Fruit fly (Drosophila melanogaster) whole organism, embryonic: Measurements from ENCODE around the gene Trim9.
A peak's percentile ranks its signal among the peaks of the same experiment; 100 is the strongest.

Experiments
- CG10267 ChIP-seq: fragments of 200-800 bp; sonication (Bioruptor generic); optimal IDR thresholded peaks from 2 replicates; lab custom pipeline; 2018; ENCODE audit warnings: missing biosample characterization, mild to moderate bottlenecking, missing genetic modification characterization, moderate library complexity
- CG10979 ChIP-seq: fragments of 200-800 bp; sonication (Bioruptor generic); optimal IDR thresholded peaks from 2 replicates; lab custom pipeline; 2018; ENCODE audit warnings: missing biosample characterization, mild to moderate bottlenecking, missing genetic modification characterization, moderate library complexity
- CG11723 ChIP-seq: fragments of 200-800 bp; sonication (Bioruptor generic); optimal IDR thresholded peaks from 2 replicates; lab custom pipeline; 2017; ENCODE audit warnings: missing biosample characterization, mild to moderate bottlenecking, missing genetic modification characterization
- CG12155 ChIP-seq: fragments of 200-800 bp; sonication (Bioruptor generic); optimal IDR thresholded peaks from 3 replicates; lab custom pipeline; 2016; ENCODE audit warnings: missing biosample characterization, missing genetic modification characterization
- CG12219 ChIP-seq: fragments of 200-800 bp; sonication (Bioruptor generic); optimal IDR thresholded peaks from 3 replicates; lab custom pipeline; 2018; ENCODE audit warnings: missing biosample characterization, mild to moderate bottlenecking, missing genetic modification characterization
- CG1529 ChIP-seq: fragments of 200-800 bp; sonication (Bioruptor generic); optimal IDR thresholded peaks from 3 replicates; lab custom pipeline; 2018; ENCODE audit warnings: missing biosample characterization, missing genetic modification characterization
- CG15601 ChIP-seq: fragments of 200-800 bp; sonication (Bioruptor generic); optimal IDR thresholded peaks from 3 replicates; lab custom pipeline; 2019; ENCODE audit warnings: missing biosample characterization, mild to moderate bottlenecking, missing genetic modification characterization, moderate library complexity
- CG17802 ChIP-seq: fragments of 200-800 bp; sonication (Bioruptor generic); optimal IDR thresholded peaks from 2 replicates; lab custom pipeline; 2018; ENCODE audit warnings: missing biosample characterization, mild to moderate bottlenecking, missing genetic modification characterization, moderate library complexity
- CG1832 ChIP-seq: fragments of 200-800 bp; sonication (Bioruptor generic); optimal IDR thresholded peaks from 2 replicates; lab custom pipeline; 2017; ENCODE audit warnings: missing biosample characterization, mild to moderate bottlenecking, missing genetic modification characterization, inconsistent platforms
- CG18476 ChIP-seq: fragments of 200-800 bp; sonication (Bioruptor generic); optimal IDR thresholded peaks from 2 replicates; lab custom pipeline; 2016; ENCODE audit warnings: missing biosample characterization, mild to moderate bottlenecking, missing genetic modification characterization
- CG30020 ChIP-seq: fragments of 200-800 bp; optimal IDR thresholded peaks from 2 replicates; lab custom pipeline; 2019; ENCODE audit warnings: missing biosample characterization, mild to moderate bottlenecking, missing genetic modification characterization, moderate library complexity
- CG4730 ChIP-seq: fragments of 200-800 bp; sonication (Bioruptor generic); IDR thresholded peaks from 2 replicates; pipeline ENCODE4 v1.3.6; 2022; ENCODE audit warnings: missing biosample characterization, missing genetic modification characterization
- CG6254 ChIP-seq: fragments of 200-800 bp; sonication (Bioruptor generic); optimal IDR thresholded peaks from 3 replicates; lab custom pipeline; 2017; ENCODE audit warnings: mild to moderate bottlenecking, missing biosample characterization, missing genetic modification reagents, missing genetic modification characterization
- CG7271 ChIP-seq: fragments of 200-800 bp; sonication (Bioruptor generic); optimal IDR thresholded peaks from 2 replicates; lab custom pipeline; 2018; ENCODE audit warnings: missing biosample characterization, mild to moderate bottlenecking, missing genetic modification characterization, moderate library complexity
- CG7745 ChIP-seq: fragments of 200-800 bp; sonication (Bioruptor generic); optimal IDR thresholded peaks from 2 replicates; lab custom pipeline; 2018; ENCODE audit warnings: missing biosample characterization, mild to moderate bottlenecking, missing genetic modification characterization, moderate library complexity
- CG8388 ChIP-seq: fragments of 200-800 bp; sonication (Bioruptor generic); optimal IDR thresholded peaks from 2 replicates; lab custom pipeline; 2019; ENCODE audit warnings: missing biosample characterization, mild to moderate bottlenecking, missing genetic modification characterization, moderate library complexity
- CG9727 ChIP-seq: fragments of 200-800 bp; sonication (Bioruptor generic); optimal IDR thresholded peaks from 3 replicates; lab custom pipeline; 2017; ENCODE audit warnings: missing biosample characterization, mild to moderate bottlenecking, missing genetic modification characterization
- CTCF ChIP-seq: fragments of 200-800 bp; sonication (Bioruptor generic); optimal IDR thresholded peaks from 2 replicates; lab custom pipeline; 2017; ENCODE audit warnings: missing biosample characterization, mild to moderate bottlenecking, missing genetic modification characterization, moderate library complexity
- Camta ChIP-seq: fragments of 200-800 bp; sonication (Bioruptor generic); optimal IDR thresholded peaks from 2 replicates; lab custom pipeline; 2016; ENCODE audit warnings: missing biosample characterization, missing genetic modification characterization
- Dad ChIP-seq: fragments of 200-800 bp; sonication (Bioruptor generic); optimal IDR thresholded peaks from 3 replicates; lab custom pipeline; 2016; ENCODE audit warnings: missing biosample characterization, missing genetic modification characterization
- Ets65A ChIP-seq: fragments of 200-800 bp; sonication (Bioruptor generic); peaks from one replicate; lab custom pipeline; 2016; ENCODE audit warnings: missing biosample characterization, missing genetic modification characterization
- H15 ChIP-seq: fragments of 200-800 bp; sonication (Bioruptor generic); IDR thresholded peaks from 3 replicates; pipeline ENCODE4 v1.3.6; 2022; ENCODE audit warnings: missing biosample characterization, missing genetic modification characterization
- Hand ChIP-seq: fragments of 200-800 bp; sonication (Bioruptor generic); optimal IDR thresholded peaks from 2 replicates; lab custom pipeline; 2017; ENCODE audit warnings: mild to moderate bottlenecking, missing biosample characterization, missing genetic modification reagents, missing genetic modification characterization
- Hmr ChIP-seq: fragments of 200-800 bp; sonication (Bioruptor generic); optimal IDR thresholded peaks from 3 replicates; lab custom pipeline; 2017; ENCODE audit warnings: mild to moderate bottlenecking, missing biosample characterization, missing genetic modification reagents, missing genetic modification characterization
- Mrtf ChIP-seq: fragments of 200-800 bp; sonication (Bioruptor generic); IDR thresholded peaks from 3 replicates; pipeline ENCODE4 v1.3.6; 2022; ENCODE audit warnings: missing biosample characterization, missing genetic modification characterization
- NfI ChIP-seq: fragments of 200-800 bp; sonication (Bioruptor generic); optimal IDR thresholded peaks from 3 replicates; lab custom pipeline; 2018; ENCODE audit warnings: missing biosample characterization, mild to moderate bottlenecking, missing genetic modification characterization, moderate library complexity
- PHDP ChIP-seq: fragments of 200-800 bp; sonication (Bioruptor generic); optimal IDR thresholded peaks from 3 replicates; lab custom pipeline; 2018; ENCODE audit warnings: missing biosample characterization, mild to moderate bottlenecking, missing genetic modification characterization, moderate library complexity
- Rfx ChIP-seq: fragments of 200-800 bp; sonication (Bioruptor generic); IDR thresholded peaks from 2 replicates; pipeline ENCODE4 v1.3.6; 2022; ENCODE audit warnings: missing biosample characterization, missing genetic modification characterization
- Scr ChIP-seq: fragments of 200-800 bp; sonication (Bioruptor generic); IDR thresholded peaks from 2 replicates; pipeline ENCODE4 v1.3.6; 2022; ENCODE audit warnings: missing biosample characterization, missing genetic modification characterization; ENCODE audit not compliant: partially characterized antibody
- Side ChIP-seq: fragments of 200-800 bp; sonication (Bioruptor generic); optimal IDR thresholded peaks from 2 replicates; lab custom pipeline; 2016; ENCODE audit warnings: missing biosample characterization, missing genetic modification characterization
- Sox100B ChIP-seq: fragments of 200-800 bp; sonication (Bioruptor generic); optimal IDR thresholded peaks from 3 replicates; lab custom pipeline; 2018; ENCODE audit warnings: missing biosample characterization, mild to moderate bottlenecking, missing genetic modification characterization
- ato ChIP-seq: fragments of 200-800 bp; sonication (Bioruptor generic); IDR thresholded peaks from 2 replicates; pipeline ENCODE4 v1.3.6; 2022; ENCODE audit warnings: missing biosample characterization, missing genetic modification characterization; ENCODE audit not compliant: partially characterized antibody
- cato ChIP-seq: fragments of 200-800 bp; sonication (Bioruptor generic); optimal IDR thresholded peaks from 2 replicates; lab custom pipeline; 2016; ENCODE audit warnings: missing biosample characterization, missing genetic modification characterization, borderline replicate concordance
- chm ChIP-seq: fragments of 200-800 bp; sonication (Bioruptor generic); IDR thresholded peaks from 2 replicates; pipeline ENCODE4 v1.3.6; 2022; ENCODE audit warnings: missing biosample characterization, missing genetic modification characterization
- danr ChIP-seq: fragments of 200-800 bp; sonication (Bioruptor generic); IDR thresholded peaks from 2 replicates; pipeline ENCODE4 v1.3.6; 2022; ENCODE audit warnings: missing biosample characterization, missing genetic modification characterization
- dpn ChIP-seq, 2 experiments: fragments of 200-800 bp; sonication (Bioruptor generic); optimal IDR thresholded peaks; 3 replicates each; lab custom pipeline; 2016; ENCODE audit warnings: missing biosample characterization in 2 of 2, missing genetic modification characterization in 2 of 2
- dysf ChIP-seq: fragments of 200-800 bp; sonication (Bioruptor generic); IDR thresholded peaks from 3 replicates; pipeline ENCODE4 v1.3.6; 2022; ENCODE audit warnings: missing biosample characterization, missing genetic modification characterization
- gce ChIP-seq: fragments of 200-800 bp; sonication (Bioruptor generic); IDR thresholded peaks from 3 replicates; pipeline ENCODE4 v1.3.6; 2022; ENCODE audit warnings: missing biosample characterization, missing genetic modification characterization
- hkb ChIP-seq, 2 experiments: fragments of 200-800 bp in 1 of 2; fragments of >200 bp in 1 of 2; sonication (Bioruptor generic) in 1 of 2; IDR thresholded peaks in 1 of 2; optimal IDR thresholded peaks in 1 of 2; 2 replicates each; pipeline versions ENCODE4 v1.3.6 to Lab custom; 2017 to 2022; ENCODE audit warnings: missing biosample characterization in 1 of 2, missing genetic modification characterization in 1 of 2
- lbe ChIP-seq: fragments of 200-800 bp; sonication (Bioruptor generic); optimal IDR thresholded peaks from 2 replicates; lab custom pipeline; 2016; ENCODE audit warnings: missing biosample characterization, mild to moderate bottlenecking, missing genetic modification characterization
- lov ChIP-seq, 2 experiments: fragments of 200-800 bp in 1 of 2; fragments of >200 bp in 1 of 2; sonication (Bioruptor generic) in 1 of 2; IDR thresholded peaks in 1 of 2; optimal IDR thresholded peaks in 1 of 2; 2 replicates in 1 of 2; 3 replicates in 1 of 2; pipeline versions ENCODE4 v1.3.6 to Lab custom; 2017 to 2022; ENCODE audit warnings: missing biosample characterization in 1 of 2, missing genetic modification characterization in 1 of 2
- mld ChIP-seq: fragments of 200-800 bp; sonication (Bioruptor generic); IDR thresholded peaks from 3 replicates; pipeline ENCODE4 v1.3.6; 2022; ENCODE audit warnings: missing biosample characterization, missing genetic modification characterization; ENCODE audit not compliant: partially characterized antibody
- nmo ChIP-seq: fragments of 200-800 bp; sonication (Bioruptor generic); optimal IDR thresholded peaks from 2 replicates; lab custom pipeline; 2018; ENCODE audit warnings: missing biosample characterization, mild to moderate bottlenecking, missing genetic modification characterization, moderate library complexity
- pzg ChIP-seq: fragments of 200-800 bp; sonication (Bioruptor generic); optimal IDR thresholded peaks from 3 replicates; lab custom pipeline; 2018; ENCODE audit warnings: missing biosample characterization, mild to moderate bottlenecking, missing genetic modification characterization, moderate library complexity
- ro ChIP-seq: fragments of 200-800 bp; sonication (Bioruptor generic); IDR thresholded peaks from 2 replicates; pipeline ENCODE4 v1.3.6; 2022; ENCODE audit warnings: missing biosample characterization, missing genetic modification characterization
- ssp ChIP-seq: fragments of 200-800 bp; sonication (Bioruptor generic); IDR thresholded peaks from 2 replicates; pipeline ENCODE4 v1.3.6; 2022; ENCODE audit warnings: missing biosample characterization, missing genetic modification characterization
- tx ChIP-seq: fragments of 200-800 bp; sonication (Bioruptor generic); optimal IDR thresholded peaks from 2 replicates; lab custom pipeline; 2016; ENCODE audit warnings: missing biosample characterization, missing genetic modification characterization
- wek ChIP-seq: fragments of 200-800 bp; sonication (Bioruptor generic); optimal IDR thresholded peaks from 3 replicates; lab custom pipeline; 2018; ENCODE audit warnings: missing biosample characterization, mild to moderate bottlenecking, missing genetic modification characterization, moderate library complexity

The Trim9 gene

DNA sequence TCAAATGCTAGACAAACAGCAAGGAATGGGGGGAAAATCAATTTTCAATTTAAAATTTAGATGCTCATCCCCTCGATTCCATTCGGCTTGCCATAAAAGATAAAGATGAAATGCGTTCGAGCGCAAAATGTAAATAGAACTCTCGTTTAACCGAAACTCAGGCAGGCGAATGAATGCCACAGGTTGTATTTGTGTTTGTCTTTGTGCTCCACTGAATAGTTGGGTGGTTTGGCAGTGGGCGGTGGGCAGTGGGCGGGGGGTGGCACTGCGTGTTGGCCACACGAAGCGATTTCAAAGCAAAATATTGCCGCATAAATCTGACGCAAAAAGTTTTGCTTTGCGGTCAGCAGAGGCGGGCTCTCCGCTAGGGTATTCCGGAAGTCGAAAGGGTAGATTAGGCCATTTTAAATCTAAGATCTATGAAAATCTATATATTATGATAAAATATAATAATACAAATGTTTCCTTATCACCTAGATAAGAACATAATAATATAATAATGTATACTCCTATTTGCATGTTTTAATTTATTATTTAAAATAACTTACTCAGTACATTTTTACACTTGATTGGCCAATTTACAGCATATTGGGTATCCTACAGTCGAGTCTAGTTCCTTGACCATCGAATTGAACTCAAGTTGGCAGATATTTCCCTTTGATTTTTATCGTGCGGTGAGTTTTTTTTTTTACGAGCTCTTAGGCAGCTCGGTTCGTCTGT lies 22.3 kb upstream of the Trim9 start (continued):
- no peak for TF ChIP-seq hkb (optimal IDR thresholded peaks at IDR 0.05; lab: Kevin White, UChicago)
- peak; percentile 70 for TF ChIP-seq hkb (GFP tag; IDR thresholded peaks at IDR 0.05; lab: Robert Waterston, UW)
- no peak for TF ChIP-seq lbe
- TF ChIP-seq CG15601 (tag; lab: Kevin White, UChicago) = peak; percentile 11
- TF ChIP-seq ssp (GFP tag; lab: Robert Waterston, UW) = peak; percentile 61
- no peak for TF ChIP-seq Camta (GFP tag; lab: Kevin White, UChicago)
- TF ChIP-seq chm (GFP tag; lab: Robert Waterston, UW) = no peak
- TF ChIP-seq H15 (GFP tag; lab: Robert Waterston, UW) = 0 out of 3 replicates have a peak, but pooled peaks have one; percentile 33
- no peak for TF ChIP-seq pzg
- TF ChIP-seq CG9727 = peak; percentile 77
- no peak for TF ChIP-seq Side (GFP tag; lab: Kevin White, UChicago)
- no peak for TF ChIP-seq tx (GFP tag; lab: Kevin White, UChicago)
- peak; percentile 34 for TF ChIP-seq CG10979 (tag; lab: Kevin White, UChicago)
- no peak for TF ChIP-seq Dad
- peak; percentile 24 for TF ChIP-seq cato (GFP tag; lab: Kevin White, UChicago)
- no peak for TF ChIP-seq CTCF (GFP tag; lab: Kevin White, UChicago)
- no peak for TF ChIP-seq ro (GFP tag; lab: Robert Waterston, UW)
- TF ChIP-seq CG12155 = peak; percentile 0
- TF ChIP-seq Rfx (GFP tag; lab: Robert Waterston, UW) = peak; percentile 63
- TF ChIP-seq lov (optimal IDR thresholded peaks at IDR 0.05; lab: Kevin White, UChicago) = no peak
- no peak for TF ChIP-seq lov (GFP tag; IDR thresholded peaks at IDR 0.05; lab: Robert Waterston, UW)
- no peak for TF ChIP-seq gce (GFP tag; lab: Robert Waterston, UW)
- peak; percentile 18 for TF ChIP-seq CG10267 (tag; lab: Kevin White, UChicago)
- TF ChIP-seq CG30020 = no peak
- TF ChIP-seq dysf (GFP tag; lab: Robert Waterston, UW) = peak; percentile 90
- no peak for TF ChIP-seq Scr
- peak; percentile 13 for TF ChIP-seq CG1529 (GFP tag; lab: Kevin White, UChicago)
- peak in 1 of 2 experiments; percentile 66 for TF ChIP-seq dpn (GFP tag; optimal IDR thresholded peaks at IDR 0.05; lab: Kevin White, UChicago)
- no peak for TF ChIP-seq CG7271 (tag; lab: Kevin White, UChicago)
- TF ChIP-seq CG6254 (GFP tag; lab: Kevin White, UChicago) = no peak
- TF ChIP-seq Hand (GFP tag; lab: Kevin White, UChicago) = peak; percentile 44
- no peak for TF ChIP-seq CG18476
- peak; percentile 68 for TF ChIP-seq Sox100B (GFP tag; lab: Kevin White, UChicago)
- no peak for TF ChIP-seq CG17802
- peak; percentile 79 for TF ChIP-seq nmo
- TF ChIP-seq CG1832 = no peak
- TF ChIP-seq ato (GFP tag; lab: Robert Waterston, UW) = no peak
- peak; percentile 51; the same call in 1 of the 2 replicates for TF ChIP-seq CG4730 (GFP tag; lab: Robert Waterston, UW)
- TF ChIP-seq CG8388 (GFP tag; lab: Kevin White, UChicago) = peak; percentile 21
- no peak for TF ChIP-seq CG7745
- no peak for TF ChIP-seq wek (GFP tag; lab: Kevin White, UChicago)
- peak; percentile 28 for TF ChIP-seq NfI (GFP tag; lab: Kevin White, UChicago)
- 0 out of 3 replicates have a peak, but pooled peaks have one; percentile 59 for TF ChIP-seq Mrtf (GFP tag; lab: Robert Waterston, UW)
- no peak for TF ChIP-seq CG12219 (GFP tag; lab: Kevin White, UChicago)
- peak; percentile 79 for TF ChIP-seq Hmr
- TF ChIP-seq mld = no peak
- peak; percentile 35 for TF ChIP-seq CG11723
- TF ChIP-seq PHDP = peak; percentile 55
- peak; percentile 51 for TF ChIP-seq danr (GFP tag; lab: Robert Waterston, UW)
- TF ChIP-seq Ets65A = peak; percentile 66
